Fruit fly (Drosophila melanogaster): Measurements from ENCODE around the gene Atg3.

Atg3 gene

dm6 chr3L:18784562-18784961 lies 36.1 kb downstream of the Atg3 start (continued):
- TF ChIP-seq da (GFP tag; optimal IDR thresholded peaks at IDR 0.05): no peak
- TF ChIP-seq HLHmδ (GFP tag; optimal IDR thresholded peaks at IDR 0.05): no peak
- TF ChIP-seq CG18599 (GFP tag; optimal IDR thresholded peaks at IDR 0.05): no peak
- no peak for TF ChIP-seq Doc3 (GFP tag; IDR thresholded peaks at IDR 0.05; ENCODE audit: partially characterized antibody)
- peak; percentile 56; the same call in 1 of the 2 replicates for TF ChIP-seq Oaz (GFP tag; IDR thresholded peaks at IDR 0.05)
- TF ChIP-seq CG10565 (GFP tag; optimal IDR thresholded peaks at IDR 0.05): no peak
- TF ChIP-seq sob (GFP tag; IDR thresholded peaks at IDR 0.05): peak; percentile 76; the same call in 1 of the 2 replicates
- no peak for TF ChIP-seq CG2202 (tag; optimal IDR thresholded peaks at IDR 0.05)
- TF ChIP-seq Bteb2 (GFP tag; optimal IDR thresholded peaks at IDR 0.05): no peak
- no peak for TF ChIP-seq repo (GFP tag; optimal IDR thresholded peaks at IDR 0.05)
- TF ChIP-seq dmrt99B (tag; optimal IDR thresholded peaks at IDR 0.05): peak; percentile 79
- TF ChIP-seq eve (GFP tag; optimal IDR thresholded peaks at IDR 0.05): no peak
- TF ChIP-seq CG13624 (GFP tag; optimal IDR thresholded peaks at IDR 0.05): peak; percentile 52
- no peak for TF ChIP-seq CG33557 (GFP tag; optimal IDR thresholded peaks at IDR 0.05)
- peak; percentile 16 for TF ChIP-seq HmgZ (tag; optimal IDR thresholded peaks at IDR 0.05)
- TF ChIP-seq psq (GFP tag; optimal IDR thresholded peaks at IDR 0.05): peak; percentile 12
- TF ChIP-seq CG6689 (GFP tag; IDR thresholded peaks at IDR 0.05): peak; percentile 66; the same call in 1 of the 2 replicates
- TF ChIP-seq ato (GFP tag; IDR thresholded peaks at IDR 0.05; ENCODE audit: partially characterized antibody): no peak
- TF ChIP-seq sens-2 (GFP tag; IDR thresholded peaks at IDR 0.05): no peak
- TF ChIP-seq ems (GFP tag; optimal IDR thresholded peaks at IDR 0.05): peak; percentile 43
- TF ChIP-seq btn (GFP tag; optimal IDR thresholded peaks at IDR 0.05): no peak
- no peak for TF ChIP-seq CG6254 (GFP tag; optimal IDR thresholded peaks at IDR 0.05)
- TF ChIP-seq Eip74EF (GFP tag; optimal IDR thresholded peaks at IDR 0.05): peak in 1 of 2 experiments; percentile 8
- TF ChIP-seq grn (GFP tag; optimal IDR thresholded peaks at IDR 0.05): peak; percentile 2
- TF ChIP-seq grau (tag; optimal IDR thresholded peaks at IDR 0.05): peak; percentile 57
- no peak for TF ChIP-seq Tbp (GFP tag; optimal IDR thresholded peaks at IDR 0.05)
- peak; percentile 45 for TF ChIP-seq lilli (GFP tag; optimal IDR thresholded peaks at IDR 0.05)
- no peak for TF ChIP-seq CG13287 (GFP tag; IDR thresholded peaks at IDR 0.05; ENCODE audit: partially characterized antibody)
- 0 out of 2 replicates have a peak, but pooled peaks have one; percentile 42 for TF ChIP-seq Nf-YA (GFP tag; IDR thresholded peaks at IDR 0.05)
- TF ChIP-seq wdn (GFP tag; IDR thresholded peaks at IDR 0.05): peak; percentile 63; the same call in 1 of the 2 replicates
- peak; percentile 17; the same call in 1 of the 2 replicates for TF ChIP-seq dati (GFP tag; IDR thresholded peaks at IDR 0.05)
- no peak for TF ChIP-seq TFAM (GFP tag; optimal IDR thresholded peaks at IDR 0.05)
- TF ChIP-seq ap (GFP tag; IDR thresholded peaks at IDR 0.05): peak; percentile 57; the same call in 1 of the 2 replicates
- TF ChIP-seq bigmax (GFP tag; optimal IDR thresholded peaks at IDR 0.05): no peak
- no peak for TF ChIP-seq scrt (GFP tag; optimal IDR thresholded peaks at IDR 0.05)
- TF ChIP-seq CG8359 (GFP tag; optimal IDR thresholded peaks at IDR 0.05; ENCODE audit: borderline replicate concordance): no peak
- TF ChIP-seq mam (GFP tag; optimal IDR thresholded peaks at IDR 0.05): peak; percentile 26
- TF ChIP-seq Atf6 (GFP tag; IDR thresholded peaks at IDR 0.05): peak; percentile 67; the same call in 1 of the 2 replicates
- TF ChIP-seq Antp (GFP tag; optimal IDR thresholded peaks at IDR 0.05): peak; percentile 13
- TF ChIP-seq Taf1 (GFP tag; IDR thresholded peaks at IDR 0.05): no peak
- no peak for TF ChIP-seq CG1647 (GFP tag; optimal IDR thresholded peaks at IDR 0.05)
- TF ChIP-seq exex (tag; optimal IDR thresholded peaks at IDR 0.05): peak; percentile 8
- TF ChIP-seq run (tag; optimal IDR thresholded peaks at IDR 0.05): peak; percentile 48
- peak; percentile 57; the same call in 1 of the 2 replicates for TF ChIP-seq CG43689 (GFP tag; IDR thresholded peaks at IDR 0.05)
- no peak for TF ChIP-seq Kr (GFP tag; optimal IDR thresholded peaks at IDR 0.05)
- peak; percentile 65 for TF ChIP-seq CG11695 (GFP tag; IDR thresholded peaks at IDR 0.05)
- TF ChIP-seq H2.0 (GFP tag; IDR thresholded peaks at IDR 0.05): peak; percentile 86
- peak; percentile 72 for TF ChIP-seq Hr3 (GFP tag; optimal IDR thresholded peaks at IDR 0.05)
- TF ChIP-seq fd102C (GFP tag; optimal IDR thresholded peaks at IDR 0.05): no peak
- TF ChIP-seq CG4424 (GFP tag; optimal IDR thresholded peaks at IDR 0.05): peak; percentile 32
- TF ChIP-seq slbo (GFP tag; IDR thresholded peaks at IDR 0.05): peak; percentile 66

Measured in whole organism, embryonic.